Fruit fly (Drosophila melanogaster): Measurements from ENCODE around the gene CG17272.

CG17272 gene

dm6 chr3R:20833664-20834063 lies 9.6 kb upstream of the CG17272 start (continued):
- TF ChIP-seq unpg (GFP tag; optimal IDR thresholded peaks at IDR 0.05) = peak; percentile 33
- no peak for TF ChIP-seq CG43689 (GFP tag; IDR thresholded peaks at IDR 0.05)
- peak; percentile 29; the same call in 1 of the 3 replicates for TF ChIP-seq CG34422 (GFP tag; IDR thresholded peaks at IDR 0.05)
- no peak for TF ChIP-seq CG2116 (GFP tag; optimal IDR thresholded peaks at IDR 0.05)
- no peak for TF ChIP-seq odd (GFP tag; optimal IDR thresholded peaks at IDR 0.05)
- peak; percentile 62 for TF ChIP-seq zf30C (GFP tag; optimal IDR thresholded peaks at IDR 0.05)
- no peak for TF ChIP-seq MESR4 (GFP tag; optimal IDR thresholded peaks at IDR 0.05)
- no peak for TF ChIP-seq Ets97D (GFP tag; optimal IDR thresholded peaks at IDR 0.05)
- 0 out of 2 replicates have a peak, but pooled peaks have one; percentile 12 for TF ChIP-seq sens-2 (GFP tag; IDR thresholded peaks at IDR 0.05)
- no peak for TF ChIP-seq sug (tag; optimal IDR thresholded peaks at IDR 0.05)
- TF ChIP-seq CG15269 (tag; optimal IDR thresholded peaks at IDR 0.05) = peak; percentile 46
- TF ChIP-seq bbx (GFP tag; IDR thresholded peaks at IDR 0.05; ENCODE audit: partially characterized antibody) = no peak
- no peak for TF ChIP-seq CG18619 (GFP tag; optimal IDR thresholded peaks at IDR 0.05)
- peak; percentile 21 for TF ChIP-seq CG2120 (GFP tag; optimal IDR thresholded peaks at IDR 0.05)
- peak; percentile 7 for TF ChIP-seq sqz (GFP tag; optimal IDR thresholded peaks at IDR 0.05)
- TF ChIP-seq E2f2 (GFP tag; IDR thresholded peaks at IDR 0.05) = no peak
- 0 out of 3 replicates have a peak, but pooled peaks have one; percentile 28 for TF ChIP-seq CG11695 (GFP tag; IDR thresholded peaks at IDR 0.05)
- peak; percentile 32 for TF ChIP-seq CG8944 (GFP tag; optimal IDR thresholded peaks at IDR 0.05)
- no peak for TF ChIP-seq hth (optimal IDR thresholded peaks at IDR 0.05)
- peak; percentile 59 for TF ChIP-seq gem (tag; optimal IDR thresholded peaks at IDR 0.05)
- TF ChIP-seq Mes4 (GFP tag; optimal IDR thresholded peaks at IDR 0.05) = peak; percentile 9
- peak; percentile 20 for TF ChIP-seq Six4 (GFP tag; optimal IDR thresholded peaks at IDR 0.05)
- no peak for TF ChIP-seq HHEX (GFP tag; optimal IDR thresholded peaks at IDR 0.05)
- TF ChIP-seq gsb-n (tag; optimal IDR thresholded peaks at IDR 0.05) = peak; percentile 10
- peak; percentile 46 for TF ChIP-seq ind (GFP tag; optimal IDR thresholded peaks at IDR 0.05)
- no peak for TF ChIP-seq nom (GFP tag; optimal IDR thresholded peaks at IDR 0.05)
- TF ChIP-seq bsh (GFP tag; optimal IDR thresholded peaks at IDR 0.05) = peak in 1 of 2 experiments; percentile 55
- no peak for TF ChIP-seq fd102C (GFP tag; optimal IDR thresholded peaks at IDR 0.05)
- peak; percentile 39 for TF ChIP-seq PHDP (tag; optimal IDR thresholded peaks at IDR 0.05)
- no peak for TF ChIP-seq sob (GFP tag; IDR thresholded peaks at IDR 0.05)
- no peak for TF ChIP-seq Sry-δ (GFP tag; optimal IDR thresholded peaks at IDR 0.05)
- 0 out of 3 replicates have a peak, but pooled peaks have one; percentile 15 for TF ChIP-seq CG2199 (GFP tag; IDR thresholded peaks at IDR 0.05)
- 0 out of 3 replicates have a peak, but pooled peaks have one; percentile 17 for TF ChIP-seq CG2889 (GFP tag; IDR thresholded peaks at IDR 0.05)
- TF ChIP-seq dati (GFP tag; IDR thresholded peaks at IDR 0.05) = 0 out of 2 replicates have a peak, but pooled peaks have one; percentile 3
- no peak for TF ChIP-seq CG14014 (GFP tag; IDR thresholded peaks at IDR 0.05)
- no peak for TF ChIP-seq peb (GFP tag; IDR thresholded peaks at IDR 0.05)
- peak; percentile 18 for TF ChIP-seq CG1602 (GFP tag; optimal IDR thresholded peaks at IDR 0.05)
- TF ChIP-seq fd96Cb (tag; optimal IDR thresholded peaks at IDR 0.05) = peak; percentile 24
- TF ChIP-seq CG11504 (tag; optimal IDR thresholded peaks at IDR 0.05) = peak; percentile 48
- no peak for TF ChIP-seq scrt (GFP tag; optimal IDR thresholded peaks at IDR 0.05)
- TF ChIP-seq CG9609 (GFP tag; optimal IDR thresholded peaks at IDR 0.05) = peak; percentile 20
- no peak for TF ChIP-seq Kr (GFP tag; optimal IDR thresholded peaks at IDR 0.05)
- TF ChIP-seq CG7786 (GFP tag; optimal IDR thresholded peaks at IDR 0.05) = no peak
- no peak for TF ChIP-seq amos (GFP tag; IDR thresholded peaks at IDR 0.05; ENCODE audit: partially characterized antibody)
- no peak for TF ChIP-seq da (GFP tag; optimal IDR thresholded peaks at IDR 0.05)
- TF ChIP-seq Ets65A (GFP tag) = peak; percentile 10
- peak; percentile 35 for TF ChIP-seq CG2712 (tag; optimal IDR thresholded peaks at IDR 0.05)
- 0 out of 2 replicates have a peak, but pooled peaks have one; percentile 36 for TF ChIP-seq dimm (GFP tag; IDR thresholded peaks at IDR 0.05)
- TF ChIP-seq ap (GFP tag; IDR thresholded peaks at IDR 0.05) = no peak
- TF ChIP-seq grau (tag; optimal IDR thresholded peaks at IDR 0.05) = peak; percentile 22
- TF ChIP-seq Sin3A (optimal IDR thresholded peaks at IDR 0.05) = no peak
- TF ChIP-seq CG8089 (GFP tag; optimal IDR thresholded peaks at IDR 0.05) = no peak
